Worm (Caenorhabditis elegans): Measurements from ENCODE around the gene scl-17.
"Not testable (repeated sequence)": the region's sequence is repeated elsewhere in the genome, so short reads cannot be mapped to it uniquely, and the experiment has no call there.

Gene scl-17

ce11 chrII:1420806-1421463 lies 24.1 kb upstream of the scl-17 start:
- TF ChIP-seq hlh-30 (tag; optimal IDR thresholded peaks at IDR 0.05; ENCODE audit: insufficient read depth), result no peak
- TF ChIP-seq pros-1 (tag; optimal IDR thresholded peaks at IDR 0.05), result no peak
- no peak for TF ChIP-seq zip-5 (tag; optimal IDR thresholded peaks at IDR 0.05)
- TF ChIP-seq syd-9 (tag; optimal IDR thresholded peaks at IDR 0.05), result no peak
- no peak for TF ChIP-seq nhr-232 (tag; optimal IDR thresholded peaks at IDR 0.05)

- TF ChIP-seq gmeb-2 (tag; optimal IDR thresholded peaks at IDR 0.05), result no peak
Measured at ce11 chrII:1423660-1424059, 21.4 kb upstream of the scl-17 start, which contains the start of gene Y51H7C.10. Gene Y51H7C.10, minus strand, starts transcription at chrII:1423760.

DNA sequence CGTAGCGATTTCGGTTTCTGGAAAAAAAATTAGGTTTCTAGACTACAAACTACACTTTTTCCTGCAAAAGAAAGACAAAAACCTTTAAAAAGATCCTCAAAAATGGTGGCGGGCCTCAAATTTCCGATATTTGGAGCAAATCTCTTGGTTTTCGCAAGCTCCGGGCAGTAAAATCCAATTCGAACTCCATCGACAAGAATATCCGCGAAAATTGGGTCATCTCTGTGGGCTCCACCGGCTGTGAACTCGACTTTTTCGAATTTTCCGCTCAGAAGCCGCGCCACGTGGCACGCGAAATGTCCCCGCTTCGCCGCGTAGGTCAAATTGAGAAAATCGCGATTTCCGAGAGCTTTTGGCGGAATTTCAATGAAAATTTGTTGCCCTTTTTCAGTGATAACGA lies 8.3 kb upstream of the scl-17 start:
- TF ChIP-seq eyg-1 (tag; optimal IDR thresholded peaks at IDR 0.05) (no peak), unc-86 (tag; optimal IDR thresholded peaks at IDR 0.05) (no peak), hlh-15 (tag; optimal IDR thresholded peaks at IDR 0.05) (no peak), C08G9.2 (tag; optimal IDR thresholded peaks at IDR 0.05) (no peak), pha-2 (tag; optimal IDR thresholded peaks at IDR 0.05) (no peak), nhr-232 (tag; optimal IDR thresholded peaks at IDR 0.05) (no peak), npax-4 (tag; optimal IDR thresholded peaks at IDR 0.05) (no peak), syd-9 (tag; optimal IDR thresholded peaks at IDR 0.05) (no peak), nhr-11 (tag; optimal IDR thresholded peaks at IDR 0.05) (no peak), ceh-34 (tag; optimal IDR thresholded peaks at IDR 0.05) (no peak), ceh-22 (tag; optimal IDR thresholded peaks at IDR 0.05) (no peak), unc-42 (tag; optimal IDR thresholded peaks at IDR 0.05) (no peak), ama-1 (optimal IDR thresholded peaks at IDR 0.05) (no peak), pat-9 (tag; optimal IDR thresholded peaks at IDR 0.05) (no peak), ceh-18 (tag; optimal IDR thresholded peaks at IDR 0.05) (no peak)

DNA sequence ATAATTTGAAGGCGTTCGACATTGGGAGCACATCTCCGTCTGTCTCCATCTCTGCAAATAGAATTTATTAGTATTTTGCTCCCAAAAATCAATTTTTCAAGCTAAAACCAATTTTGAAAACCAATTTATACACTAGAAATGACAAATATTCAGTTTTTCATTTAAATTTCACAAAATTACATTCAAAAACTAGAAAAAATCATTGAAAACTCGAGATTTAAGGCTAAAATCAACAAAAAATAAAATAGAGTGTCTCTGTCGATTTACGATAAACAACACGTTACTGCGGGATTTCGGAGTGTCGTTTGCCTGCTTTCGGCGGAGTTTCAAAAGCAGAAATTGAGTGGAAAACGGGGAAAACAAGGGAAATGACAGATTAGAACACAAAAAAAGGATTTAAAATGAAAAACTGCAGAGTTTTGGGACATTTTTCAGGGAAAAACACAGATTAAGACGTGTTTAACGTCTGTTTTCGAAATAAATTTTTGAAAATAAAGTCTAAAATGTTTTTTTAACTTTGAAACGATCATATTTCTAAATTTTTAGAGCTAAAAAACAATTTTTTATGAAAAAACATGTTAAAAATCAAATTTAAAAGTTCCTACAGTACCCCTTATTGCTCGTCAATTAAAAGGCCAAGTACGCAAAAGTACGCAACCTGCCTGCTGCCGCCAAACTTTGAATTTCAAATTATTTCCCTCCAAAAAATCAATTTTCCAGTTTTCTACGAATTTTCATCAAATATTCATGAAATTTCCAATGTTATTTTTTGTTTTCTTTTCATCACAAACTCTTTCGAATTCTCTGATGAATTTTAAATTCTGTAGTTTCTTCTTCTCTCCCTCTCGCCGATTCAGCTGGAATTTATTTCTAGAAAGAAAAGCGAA lies 7.3 kb upstream of the scl-17 start, which contains the start of gene nol-6:
Gene nol-6, minus strand, starts transcription at position 51 of the 887 bp plus-strand sequence.
- TF ChIP-seq C08G9.2 (tag; optimal IDR thresholded peaks at IDR 0.05) (no peak), elt-4 (tag; optimal IDR thresholded peaks at IDR 0.05) (no peak), ceh-30 (tag; optimal IDR thresholded peaks at IDR 0.05) (no peak), nfya-1 (tag; optimal IDR thresholded peaks at IDR 0.05) (peak; percentile 14), rnt-1 (tag; optimal IDR thresholded peaks at IDR 0.05) (no peak), tbx-2 (tag; optimal IDR thresholded peaks at IDR 0.05) (peak; percentile 9), pat-9 (tag; optimal IDR thresholded peaks at IDR 0.05) (no peak), F13H6.1 (tag; optimal IDR thresholded peaks at IDR 0.05) (no peak)

DNA sequence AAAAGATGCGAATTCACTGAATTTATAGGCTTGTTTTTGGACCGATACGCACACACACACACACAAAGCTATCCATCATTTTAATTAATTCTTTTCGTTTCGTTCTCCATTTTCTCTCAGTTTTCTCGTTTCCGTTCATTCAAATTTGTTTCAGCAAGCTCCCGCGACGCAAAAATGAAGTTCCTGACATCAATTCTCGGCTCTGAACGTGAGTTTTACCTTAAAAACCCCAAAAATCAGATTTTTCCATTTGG lies 6.7 kb upstream of the scl-17 start, which contains the start of gene Y51H7C.3:
Gene Y51H7C.3, plus strand, starts transcription at position 155 of the 254 bp plus-strand sequence.
- TF ChIP-seq pat-9 (tag; optimal IDR thresholded peaks at IDR 0.05) (no peak), ceh-14 (tag; optimal IDR thresholded peaks at IDR 0.05) (no peak)

- TF ChIP-seq sdc-2 (tag; optimal IDR thresholded peaks at IDR 0.05), result no peak
- peak; percentile 66 for TF ChIP-seq mec-3 (tag; optimal IDR thresholded peaks at IDR 0.05; ENCODE audit: borderline replicate concordance)
Measured at ce11 chrII:1441479-1441878, 3.5 kb upstream of the scl-17 start.

ce11 chrII:1446696-1447293 lies 1.8 kb downstream of the scl-17 start, which contains the start of gene Y51H7C.12:
Gene Y51H7C.12, minus strand, starts transcription at chrII:1446746.
- TF ChIP-seq tbx-2, ceh-9, ceh-2 (tag; optimal IDR thresholded peaks at IDR 0.05): not testable (repeated sequence)
